Fruit fly (Drosophila melanogaster): Measurements from ENCODE around the gene MESR3.

- TF ChIP-seq CG8478 (optimal IDR thresholded peaks at IDR 0.05): no peak
- TF ChIP-seq CTCF (optimal IDR thresholded peaks at IDR 0.05): no peak
These were observed 18.8 kb upstream of the MESR3 start for dm6 chr2L:18598150-18598723.

All from S2 (cell line).